Worm (Caenorhabditis elegans) whole organism, L4 larva: ENCODE measurements around the gene F26F2.4.

Experiments used
- F49E8.2 ChIP-seq: sonication (generic microtip); optimal IDR thresholded peaks from 2 replicates; lab custom pipeline; 2016; ENCODE audit warnings: missing compliant biosample characterization, mild to moderate bottlenecking, missing genetic modification characterization, borderline replicate concordance
- ZK337.2 ChIP-seq: fragments of 200-800 bp; sonication (Bioruptor generic); IDR thresholded peaks from 2 replicates; pipeline ENCODE4 v1.3.6; 2022; ENCODE audit warnings: missing genetic modification reagents, missing genetic modification characterization, missing compliant biosample characterization
- aly-2 ChIP-seq: sonication (generic microtip); optimal IDR thresholded peaks from 2 replicates; lab custom pipeline; 2018; ENCODE audit warnings: missing biosample characterization, missing genetic modification characterization
- ceh-28 ChIP-seq: fragments of 150-350 bp; optimal IDR thresholded peaks from 2 replicates; lab custom pipeline; 2014; ENCODE audit warnings: missing biosample characterization, missing genetic modification reagents, missing genetic modification characterization
- egl-27 ChIP-seq: sonication (generic microtip); optimal IDR thresholded peaks from 3 replicates; lab custom pipeline; 2017; ENCODE audit warnings: missing biosample characterization, missing genetic modification reagents, missing genetic modification characterization
- lin-39 ChIP-seq: fragments of 150-350 bp; optimal IDR thresholded peaks from 2 replicates; lab custom pipeline; 2014; ENCODE audit warnings: missing biosample characterization, missing genetic modification reagents, missing genetic modification characterization
- lsy-2 ChIP-seq, 2 experiments: fragments of 150-350 bp in 1 of 2; sonication (generic microtip) in 1 of 2; optimal IDR thresholded peaks; 2 replicates each; lab custom pipeline; 2014 to 2017; ENCODE audit warnings: missing biosample characterization in 2 of 2, missing genetic modification characterization in 2 of 2
- mep-1 ChIP-seq: fragments of 150-350 bp; sonication (generic microtip); optimal IDR thresholded peaks from 3 replicates; lab custom pipeline; 2014; ENCODE audit warnings: missing biosample characterization, missing genetic modification characterization
- nhr-77 ChIP-seq: fragments of 150-350 bp; optimal IDR thresholded peaks from 2 replicates; lab custom pipeline; 2014; ENCODE audit warnings: missing biosample characterization, missing genetic modification characterization
- snpc-4 ChIP-seq: fragments of 150-350 bp; optimal IDR thresholded peaks from 2 replicates; lab custom pipeline; 2014; ENCODE audit warnings: missing biosample characterization, missing genetic modification characterization
- unc-62 ChIP-seq, 3 experiments: fragments of 150-350 bp in 1 of 3; sonication (generic microtip); optimal IDR thresholded peaks in 2 of 3; peaks in 1 of 3; 1 replicate in 1 of 3; 2 replicates in 2 of 3; lab custom pipeline; 2014 to 2017; ENCODE audit warnings: missing biosample characterization in 3 of 3, missing genetic modification characterization in 3 of 3, missing genetic modification reagents in 3 of 3, missing genotype in 1 of 3

DNA sequence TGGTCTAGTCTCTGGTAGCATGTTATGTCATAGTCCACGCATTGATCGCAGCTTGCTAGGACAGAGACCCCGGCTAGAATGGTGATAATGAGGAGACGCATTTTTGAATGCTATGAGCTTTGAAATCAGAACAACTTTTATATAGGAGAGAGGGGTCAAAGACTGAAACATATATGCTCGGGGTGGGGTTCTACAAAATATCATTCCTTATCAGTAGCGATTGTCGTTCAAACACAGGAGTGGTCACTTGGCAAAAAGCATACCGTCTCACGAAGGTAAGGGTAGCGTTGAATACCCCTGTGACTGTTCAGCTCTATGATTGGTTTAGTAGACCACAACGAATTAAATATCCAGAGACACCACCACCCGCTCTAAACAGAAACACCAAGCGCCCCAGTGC lies 28.0 kb downstream of the F26F2.4 start, which contains the start of gene F46B3.1:
- no peak for TF ChIP-seq F49E8.2 (tag; lab: Kevin White, UChicago)
- no peak for TF ChIP-seq aly-2
- no peak for TF ChIP-seq unc-62 (GFP tag; optimal IDR thresholded peaks at IDR 0.05 in 1 of 2; lab: Kevin White, UChicago)
- TF ChIP-seq unc-62 (tag; optimal IDR thresholded peaks at IDR 0.05; lab: Kevin White, UChicago) = no peak
- TF ChIP-seq ZK337.2 = no peak
- TF ChIP-seq snpc-4 (tag; lab: Kevin White, UChicago) = no peak
- TF ChIP-seq nhr-77 = no peak
- TF ChIP-seq egl-27 (tag; lab: Kevin White, UChicago) = no peak
- no peak for TF ChIP-seq mep-1 (tag; lab: Kevin White, UChicago)
- TF ChIP-seq lin-39 (tag; lab: Kevin White, UChicago) = no peak
- TF ChIP-seq ceh-28 (tag; lab: Kevin White, UChicago) = no peak
- TF ChIP-seq lsy-2 (tag; optimal IDR thresholded peaks at IDR 0.05; lab: Kevin White, UChicago) = no peak
